Worm (Caenorhabditis elegans): Measurements from ENCODE around the gene srh-208.

The srh-208 gene

DNA sequence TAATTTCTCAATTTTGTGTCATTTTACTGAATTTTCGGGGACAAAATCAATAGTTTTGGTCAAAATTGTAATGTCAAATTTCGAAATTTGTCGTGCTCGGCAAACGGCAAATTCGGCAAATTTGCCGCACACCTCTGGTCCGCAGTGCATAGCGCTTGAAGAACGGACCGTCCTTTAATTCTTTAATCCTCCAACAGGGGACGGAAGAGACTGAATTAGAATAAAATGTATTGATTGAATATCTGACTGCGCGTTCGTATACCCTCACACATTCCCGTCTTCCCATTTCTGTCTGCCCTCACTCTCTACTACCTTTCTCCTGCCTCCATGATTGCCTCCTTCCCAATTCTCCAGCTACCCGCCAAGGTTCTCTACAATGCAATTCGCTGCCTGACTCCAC lies 17.9 kb upstream of the srh-208 start, which contains the start of gene F55C9.14:
TSS of gene F55C9.14 (plus strand) at position 301 of the 400 bp plus-strand sequence.
- TF ChIP-seq tbx-2 (tag; optimal IDR thresholded peaks at IDR 0.05) (no peak), lin-39 (tag; optimal IDR thresholded peaks at IDR 0.05) (no peak), elt-2 (tag; optimal IDR thresholded peaks at IDR 0.05) (no peak), nhr-67 (tag; optimal IDR thresholded peaks at IDR 0.05) (no peak), fkh-10 (GFP tag; optimal IDR thresholded peaks at IDR 0.05) (no peak), eor-1 (tag; optimal IDR thresholded peaks at IDR 0.05) (no peak), skn-1 (tag; optimal IDR thresholded peaks at IDR 0.05) (no peak), nhr-23 (tag; optimal IDR thresholded peaks at IDR 0.05) (no peak), ceh-16 (tag; optimal IDR thresholded peaks at IDR 0.05) (no peak), daf-12 (tag; optimal IDR thresholded peaks at IDR 0.05) (no peak), sea-2 (GFP tag; optimal IDR thresholded peaks at IDR 0.05) (no peak), nhr-77 (tag; optimal IDR thresholded peaks at IDR 0.05) (no peak), ceh-82 (tag; optimal IDR thresholded peaks at IDR 0.05) (no peak), pqm-1 (tag; optimal IDR thresholded peaks at IDR 0.05) (no peak), unc-62 (GFP tag; optimal IDR thresholded peaks at IDR 0.05) (no peak), ztf-11 (tag; optimal IDR thresholded peaks at IDR 0.05) (no peak), nhr-25 (tag; optimal IDR thresholded peaks at IDR 0.05) (no peak), unc-39 (tag; optimal IDR thresholded peaks at IDR 0.05) (no peak), nhr-11 (tag; optimal IDR thresholded peaks at IDR 0.05) (no peak), aly-2 (tag; optimal IDR thresholded peaks at IDR 0.05) (no peak)

DNA sequence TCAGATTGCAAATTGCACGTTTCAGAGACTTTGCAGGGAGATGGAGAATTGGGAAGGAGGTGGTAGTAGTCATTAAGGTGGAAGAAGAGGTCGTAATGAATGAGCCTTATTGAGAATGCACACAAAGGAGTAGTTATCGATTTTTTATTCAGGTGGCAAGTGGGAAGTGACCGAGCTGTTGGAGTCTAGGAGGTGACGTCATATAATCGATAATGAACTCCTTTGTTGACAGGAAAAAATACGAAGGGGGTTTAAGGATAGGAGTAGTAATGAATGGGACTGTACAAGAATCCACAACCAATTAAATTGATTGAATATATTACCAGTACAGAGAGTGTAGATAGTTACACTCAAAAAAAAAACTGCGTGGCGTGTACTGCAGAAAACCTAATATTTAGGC lies 15.2 kb upstream of the srh-208 start, which contains the start of gene fbxb-62:
TSS of gene fbxb-62 (minus strand) at position 101 of the 400 bp plus-strand sequence.
- no peak for TF ChIP-seq hmg-11 (tag; optimal IDR thresholded peaks at IDR 0.05)
- TF ChIP-seq ceh-16 (tag; optimal IDR thresholded peaks at IDR 0.05): no peak
- TF ChIP-seq lin-15B (tag; optimal IDR thresholded peaks at IDR 0.05): no peak
- no peak for TF ChIP-seq elt-3 (tag; optimal IDR thresholded peaks at IDR 0.05)
- TF ChIP-seq nhr-28 (tag; optimal IDR thresholded peaks at IDR 0.05): no peak
- TF ChIP-seq nfya-1 (tag; optimal IDR thresholded peaks at IDR 0.05; ENCODE audit: insufficient read depth): no peak
- no peak for TF ChIP-seq lsy-12 (tag; optimal IDR thresholded peaks at IDR 0.05)
- TF ChIP-seq fkh-10 (GFP tag; optimal IDR thresholded peaks at IDR 0.05): no peak
- TF ChIP-seq lin-39 (tag; optimal IDR thresholded peaks at IDR 0.05): no peak
- no peak for TF ChIP-seq fkh-2 (tag; optimal IDR thresholded peaks at IDR 0.05)
- no peak for TF ChIP-seq skn-1 (tag; optimal IDR thresholded peaks at IDR 0.05)
- no peak for TF ChIP-seq nhr-67 (tag; optimal IDR thresholded peaks at IDR 0.05)
- TF ChIP-seq ama-1 (optimal IDR thresholded peaks at IDR 0.05): no peak
- TF ChIP-seq nhr-25 (tag; optimal IDR thresholded peaks at IDR 0.05): no peak
- TF ChIP-seq jun-1 (tag; optimal IDR thresholded peaks at IDR 0.05): no peak
- TF ChIP-seq nhr-12 (tag; optimal IDR thresholded peaks at IDR 0.05): no peak
- TF ChIP-seq nhr-43 (tag; optimal IDR thresholded peaks at IDR 0.05; ENCODE audit: poor library complexity, severe bottlenecking): no peak
- no peak for TF ChIP-seq mml-1 (tag; optimal IDR thresholded peaks at IDR 0.05)
- no peak for TF ChIP-seq nhr-11 (tag; optimal IDR thresholded peaks at IDR 0.05)

DNA sequence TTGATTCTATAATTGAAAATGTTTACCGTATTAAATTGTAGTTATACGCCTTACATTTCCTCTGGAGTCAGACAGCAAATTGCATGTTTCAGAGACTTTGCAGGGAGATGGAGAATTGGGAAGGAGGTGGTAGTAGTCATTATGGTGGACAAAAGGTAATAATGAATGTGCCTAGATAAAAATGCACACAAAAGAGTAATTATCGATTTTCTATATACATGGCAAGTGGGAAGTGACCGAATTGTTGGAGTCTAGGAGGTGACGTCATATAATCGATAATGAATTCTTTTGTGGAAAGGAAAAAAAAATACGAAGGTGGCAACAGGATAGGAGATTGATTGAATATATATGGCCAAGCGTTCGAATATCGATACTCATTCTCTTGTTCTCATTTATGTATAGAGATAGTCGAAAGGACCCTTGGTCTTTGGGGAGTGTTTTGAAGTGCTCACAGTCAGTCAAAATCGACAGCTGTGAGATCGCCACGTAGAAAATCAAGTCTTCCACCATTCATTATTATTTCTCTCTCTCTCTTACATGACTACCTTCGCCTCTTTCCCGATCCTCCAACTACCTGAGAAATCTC lies 13.5 kb upstream of the srh-208 start, which contains the start of the genes fbxb-63 and fbxb-61:
TSS of gene fbxb-63 (minus strand) at position 142 of the 586 bp plus-strand sequence.
TSS of gene fbxb-61 (plus strand) at position 536 of the 586 bp plus-strand sequence.
- no peak for TF ChIP-seq fkh-10 (GFP tag; optimal IDR thresholded peaks at IDR 0.05)
- TF ChIP-seq ama-1 (optimal IDR thresholded peaks at IDR 0.05): no peak
- TF ChIP-seq hmg-11 (tag; optimal IDR thresholded peaks at IDR 0.05): no peak
- no peak for TF ChIP-seq elt-1 (tag; optimal IDR thresholded peaks at IDR 0.05)
- TF ChIP-seq ceh-9 (tag; optimal IDR thresholded peaks at IDR 0.05): no peak
- TF ChIP-seq aly-2 (tag; optimal IDR thresholded peaks at IDR 0.05): no peak
- TF ChIP-seq nhr-43 (tag; optimal IDR thresholded peaks at IDR 0.05; ENCODE audit: poor library complexity, severe bottlenecking): no peak
- no peak for TF ChIP-seq R02D3.7 (tag; optimal IDR thresholded peaks at IDR 0.05)
- no peak for TF ChIP-seq mdl-1 (tag; optimal IDR thresholded peaks at IDR 0.05)
- TF ChIP-seq egl-5 (tag; optimal IDR thresholded peaks at IDR 0.05): no peak
- no peak for TF ChIP-seq nhr-12 (tag; optimal IDR thresholded peaks at IDR 0.05)
- TF ChIP-seq skn-1 (tag; optimal IDR thresholded peaks at IDR 0.05): no peak
- TF ChIP-seq elt-3 (tag; optimal IDR thresholded peaks at IDR 0.05): no peak
- no peak for TF ChIP-seq ztf-11 (tag; optimal IDR thresholded peaks at IDR 0.05)
- no peak for TF ChIP-seq ceh-16 (tag; optimal IDR thresholded peaks at IDR 0.05)
- no peak for TF ChIP-seq daf-12 (tag; optimal IDR thresholded peaks at IDR 0.05)
- TF ChIP-seq fkh-2 (tag; optimal IDR thresholded peaks at IDR 0.05): no peak
- no peak for TF ChIP-seq lsy-12 (tag; optimal IDR thresholded peaks at IDR 0.05)
